Fruit fly (Drosophila melanogaster) whole organism, embryonic: ENCODE results near the gene Mbs.

Source experiments
- Asciz ChIP-seq: fragments of 200-800 bp; sonication (Bioruptor generic); optimal IDR thresholded peaks from 2 replicates; lab custom pipeline; 2017; ENCODE audit warnings: missing biosample characterization, mild to moderate bottlenecking, missing genetic modification characterization, missing genetic modification reagents
- Atf-2 ChIP-seq: fragments of 200-800 bp; sonication (Bioruptor generic); optimal IDR thresholded peaks from 2 replicates; lab custom pipeline; 2016; ENCODE audit warnings: missing biosample characterization, missing genetic modification characterization
- CG11560 ChIP-seq: fragments of 200-800 bp; sonication (Bioruptor generic); IDR thresholded peaks from 3 replicates; pipeline ENCODE4 v1.3.6; 2022; ENCODE audit warnings: missing biosample characterization, missing genetic modification characterization
- CG1233 ChIP-seq: fragments of 200-800 bp; sonication (Bioruptor generic); optimal IDR thresholded peaks from 4 replicates; lab custom pipeline; 2018; ENCODE audit warnings: missing biosample characterization, mild to moderate bottlenecking, missing genetic modification characterization
- CG13296 ChIP-seq: fragments of 200-800 bp; sonication (Bioruptor generic); optimal IDR thresholded peaks from 3 replicates; lab custom pipeline; 2018; ENCODE audit warnings: missing biosample characterization, mild to moderate bottlenecking, missing genetic modification characterization
- CG13424 ChIP-seq: fragments of 200-800 bp; sonication (Bioruptor generic); optimal IDR thresholded peaks from 2 replicates; lab custom pipeline; 2019; ENCODE audit warnings: missing biosample characterization, mild to moderate bottlenecking, missing genetic modification characterization, moderate library complexity
- CG13775 ChIP-seq: fragments of 200-800 bp; sonication (Bioruptor generic); optimal IDR thresholded peaks from 3 replicates; lab custom pipeline; 2017; ENCODE audit warnings: missing biosample characterization, mild to moderate bottlenecking, missing genetic modification characterization
- CG1602 ChIP-seq: fragments of 200-800 bp; sonication (Bioruptor generic); optimal IDR thresholded peaks from 3 replicates; lab custom pipeline; 2016; ENCODE audit warnings: missing biosample characterization, missing genetic modification characterization
- CG17568 ChIP-seq: fragments of 200-800 bp; sonication (Bioruptor generic); optimal IDR thresholded peaks from 2 replicates; lab custom pipeline; 2018; ENCODE audit warnings: missing biosample characterization, mild to moderate bottlenecking, missing genetic modification characterization, moderate library complexity
- CG17802 ChIP-seq: fragments of 200-800 bp; sonication (Bioruptor generic); optimal IDR thresholded peaks from 2 replicates; lab custom pipeline; 2018; ENCODE audit warnings: missing biosample characterization, mild to moderate bottlenecking, missing genetic modification characterization, moderate library complexity
- CG18011 ChIP-seq: fragments of 200-800 bp; sonication (Bioruptor generic); optimal IDR thresholded peaks from 2 replicates; lab custom pipeline; 2017; ENCODE audit warnings: missing biosample characterization, missing genetic modification characterization, mild to moderate bottlenecking, moderate library complexity, missing genotype
- CG18619 ChIP-seq: fragments of 200-800 bp; sonication (Bioruptor generic); optimal IDR thresholded peaks from 3 replicates; lab custom pipeline; 2017; ENCODE audit warnings: missing biosample characterization, mild to moderate bottlenecking, missing genetic modification characterization
- CG30403 ChIP-seq: fragments of 200-800 bp; sonication (Bioruptor generic); optimal IDR thresholded peaks from 3 replicates; lab custom pipeline; 2016; ENCODE audit warnings: missing biosample characterization, missing genetic modification characterization
- CG4282 ChIP-seq: fragments of 200-800 bp; sonication (Bioruptor generic); optimal IDR thresholded peaks from 2 replicates; lab custom pipeline; 2016; ENCODE audit warnings: missing biosample characterization, missing genetic modification characterization
- CG4404 ChIP-seq: fragments of 200-800 bp; sonication (Bioruptor generic); IDR thresholded peaks from 2 replicates; pipeline ENCODE4 v1.3.6; 2022; ENCODE audit warnings: missing biosample characterization, missing genetic modification characterization
- CG4820 ChIP-seq: fragments of 200-800 bp; sonication (Bioruptor generic); optimal IDR thresholded peaks from 3 replicates; lab custom pipeline; 2016; ENCODE audit warnings: missing biosample characterization, missing genetic modification characterization
- CG7745 ChIP-seq: fragments of 200-800 bp; sonication (Bioruptor generic); optimal IDR thresholded peaks from 2 replicates; lab custom pipeline; 2018; ENCODE audit warnings: missing biosample characterization, mild to moderate bottlenecking, missing genetic modification characterization, moderate library complexity
- CG7928 ChIP-seq: fragments of 200-800 bp; sonication (Bioruptor generic); optimal IDR thresholded peaks from 2 replicates; lab custom pipeline; 2017; ENCODE audit warnings: missing biosample characterization, mild to moderate bottlenecking, missing genetic modification characterization
- CG8924 ChIP-seq: fragments of 200-800 bp; optimal IDR thresholded peaks from 3 replicates; lab custom pipeline; 2019; ENCODE audit warnings: missing biosample characterization, mild to moderate bottlenecking, missing genetic modification characterization, moderate library complexity
- CG9437 ChIP-seq: fragments of 200-800 bp; sonication (Bioruptor generic); optimal IDR thresholded peaks from 2 replicates; lab custom pipeline; 2018; ENCODE audit warnings: missing biosample characterization, mild to moderate bottlenecking, missing genetic modification characterization
- CG9797 ChIP-seq: fragments of 200-800 bp; sonication (Bioruptor generic); optimal IDR thresholded peaks from 3 replicates; lab custom pipeline; 2018; ENCODE audit warnings: missing biosample characterization, mild to moderate bottlenecking, missing genetic modification characterization
- Chrac-16 ChIP-seq: fragments of 200-800 bp; sonication (Bioruptor generic); optimal IDR thresholded peaks from 3 replicates; lab custom pipeline; 2016; ENCODE audit warnings: missing biosample characterization, missing genetic modification characterization
- CkIIα-i1 ChIP-seq: fragments of 200-800 bp; sonication (Bioruptor generic); IDR thresholded peaks from 2 replicates; pipeline ENCODE4 v1.3.6; 2022; ENCODE audit warnings: missing biosample characterization, missing genetic modification characterization
- Dll ChIP-seq: fragments of 200-800 bp; sonication (Bioruptor generic); IDR thresholded peaks from 4 replicates; pipeline ENCODE4 v1.3.6; 2022; ENCODE audit warnings: missing biosample characterization, missing genetic modification characterization; ENCODE audit not compliant: partially characterized antibody
- E2f2 ChIP-seq: fragments of 200-800 bp; sonication (Bioruptor generic); IDR thresholded peaks from 2 replicates; pipeline ENCODE4 v1.3.6; 2022; ENCODE audit warnings: missing biosample characterization, missing genetic modification characterization
- Gug ChIP-seq: fragments of 200-800 bp; sonication (Bioruptor generic); IDR thresholded peaks from 4 replicates; pipeline ENCODE4 v1.3.6; 2022; ENCODE audit warnings: missing biosample characterization, missing genetic modification characterization
- Jarid2 ChIP-seq: fragments of 200-800 bp; sonication (Bioruptor generic); optimal IDR thresholded peaks from 3 replicates; lab custom pipeline; 2017; ENCODE audit warnings: mild to moderate bottlenecking, missing biosample characterization, missing genetic modification reagents, missing genetic modification characterization
- Optix ChIP-seq: fragments of 200-800 bp; sonication (Bioruptor generic); IDR thresholded peaks from 3 replicates; pipeline ENCODE4 v1.3.6; 2022; ENCODE audit warnings: missing biosample characterization, missing genetic modification characterization
- Sin3A ChIP-seq: fragments of >200 bp; optimal IDR thresholded peaks from 2 replicates; lab custom pipeline; 2018
- ap ChIP-seq: fragments of 200-800 bp; sonication (Bioruptor generic); IDR thresholded peaks from 2 replicates; pipeline ENCODE4 v1.3.6; 2022; ENCODE audit warnings: missing biosample characterization, missing genetic modification characterization
- ato ChIP-seq: fragments of 200-800 bp; sonication (Bioruptor generic); IDR thresholded peaks from 2 replicates; pipeline ENCODE4 v1.3.6; 2022; ENCODE audit warnings: missing biosample characterization, missing genetic modification characterization; ENCODE audit not compliant: partially characterized antibody
- az2 ChIP-seq: fragments of 200-800 bp; sonication (Bioruptor generic); optimal IDR thresholded peaks from 3 replicates; lab custom pipeline; 2016; ENCODE audit warnings: missing biosample characterization, missing genetic modification characterization
- dm ChIP-seq: fragments of 200-800 bp; sonication (Bioruptor generic); optimal IDR thresholded peaks from 3 replicates; lab custom pipeline; 2016; ENCODE audit warnings: missing biosample characterization, missing genetic modification characterization
- en ChIP-seq: fragments of 200-800 bp; sonication (Bioruptor generic); optimal IDR thresholded peaks from 2 replicates; lab custom pipeline; 2016; ENCODE audit warnings: missing biosample characterization, missing genetic modification characterization
- fd96Cb ChIP-seq: fragments of 200-800 bp; sonication (Bioruptor generic); optimal IDR thresholded peaks from 2 replicates; lab custom pipeline; 2018; ENCODE audit warnings: missing biosample characterization, mild to moderate bottlenecking, missing genetic modification characterization, moderate library complexity
- hbn ChIP-seq: fragments of 200-800 bp; sonication (Bioruptor generic); IDR thresholded peaks from 2 replicates; pipeline ENCODE4 v1.3.6; 2022; ENCODE audit warnings: missing biosample characterization, missing genetic modification characterization; ENCODE audit not compliant: partially characterized antibody
- maf-S ChIP-seq: fragments of 200-800 bp; sonication (Bioruptor generic); optimal IDR thresholded peaks from 2 replicates; lab custom pipeline; 2016; ENCODE audit warnings: missing biosample characterization, missing genetic modification characterization
- mld ChIP-seq: fragments of 200-800 bp; sonication (Bioruptor generic); IDR thresholded peaks from 3 replicates; pipeline ENCODE4 v1.3.6; 2022; ENCODE audit warnings: missing biosample characterization, missing genetic modification characterization; ENCODE audit not compliant: partially characterized antibody
- oc ChIP-seq: fragments of 200-800 bp; sonication (Bioruptor generic); optimal IDR thresholded peaks from 2 replicates; lab custom pipeline; 2018; ENCODE audit warnings: missing biosample characterization, mild to moderate bottlenecking, missing genetic modification characterization, moderate library complexity
- odd ChIP-seq: fragments of 200-800 bp; sonication (Bioruptor generic); optimal IDR thresholded peaks from 2 replicates; lab custom pipeline; 2017; ENCODE audit warnings: missing biosample characterization, mild to moderate bottlenecking, missing genetic modification characterization
- onecut ChIP-seq: fragments of 200-800 bp; sonication (Bioruptor generic); IDR thresholded peaks from 2 replicates; pipeline ENCODE4 v1.3.6; 2022; ENCODE audit warnings: missing biosample characterization, missing genetic modification characterization
- peb ChIP-seq: fragments of 200-800 bp; sonication (Bioruptor generic); IDR thresholded peaks from 2 replicates; pipeline ENCODE4 v1.3.6; 2022; ENCODE audit warnings: missing biosample characterization, missing genetic modification characterization
- pita ChIP-seq: fragments of 200-800 bp; sonication (Bioruptor generic); optimal IDR thresholded peaks from 2 replicates; lab custom pipeline; 2017; ENCODE audit warnings: missing biosample characterization, mild to moderate bottlenecking, missing genetic modification characterization
- pum ChIP-seq: fragments of 200-800 bp; sonication (Bioruptor generic); optimal IDR thresholded peaks from 2 replicates; lab custom pipeline; 2016; ENCODE audit warnings: missing biosample characterization, missing genetic modification characterization
- repo ChIP-seq: fragments of 200-800 bp; sonication (Bioruptor generic); optimal IDR thresholded peaks from 2 replicates; lab custom pipeline; 2016; ENCODE audit warnings: missing biosample characterization, missing genetic modification characterization
- sima ChIP-seq: fragments of 200-800 bp; sonication (Bioruptor generic); optimal IDR thresholded peaks from 2 replicates; lab custom pipeline; 2016; ENCODE audit warnings: missing biosample characterization, missing genetic modification characterization
- slou ChIP-seq: fragments of 200-800 bp; sonication (Bioruptor generic); optimal IDR thresholded peaks from 3 replicates; lab custom pipeline; 2016; ENCODE audit warnings: missing biosample characterization, missing genetic modification characterization
- sr ChIP-seq: fragments of 200-800 bp; sonication (Bioruptor generic); IDR thresholded peaks from 3 replicates; pipeline ENCODE4 v1.3.6; 2022; ENCODE audit warnings: missing biosample characterization, missing genetic modification characterization
- tin ChIP-seq: fragments of 200-800 bp; sonication (Bioruptor generic); optimal IDR thresholded peaks from 3 replicates; lab custom pipeline; 2016; ENCODE audit warnings: missing biosample characterization, missing genetic modification characterization
- tup ChIP-seq: fragments of 200-800 bp; sonication (Bioruptor generic); optimal IDR thresholded peaks from 2 replicates; lab custom pipeline; 2016; ENCODE audit warnings: missing biosample characterization, mild to moderate bottlenecking, missing genetic modification characterization, moderate library complexity
- zf30C ChIP-seq: fragments of 200-800 bp; sonication (Bioruptor generic); optimal IDR thresholded peaks from 3 replicates; lab custom pipeline; 2018; ENCODE audit warnings: missing biosample characterization, mild to moderate bottlenecking, missing genetic modification characterization

Gene Mbs

dm6 chr3L:16128481-16128972, 76.8 kb downstream of the Mbs start, which contains the start of gene Pgm1 (continued):
- TF ChIP-seq pita (GFP tag; lab: Kevin White, UChicago) (no peak), CG11560 (peak; percentile 47; the same call in 1 of the 3 replicates), CG4282 (GFP tag; lab: Kevin White, UChicago) (peak; percentile 87), CG13296 (GFP tag; lab: Kevin White, UChicago) (peak; percentile 86), CG13775 (GFP tag; lab: Kevin White, UChicago) (peak; percentile 67), zf30C (GFP tag; lab: Kevin White, UChicago) (no peak), ap (GFP tag; lab: Robert Waterston, UW) (peak; percentile 81), Dll (GFP tag; lab: Robert Waterston, UW) (peak; percentile 20; the same call in 1 of the 4 replicates), CG18619 (GFP tag; lab: Kevin White, UChicago) (peak; percentile 81), CG8924 (tag; lab: Kevin White, UChicago) (peak; percentile 79), CkIIα-i1 (GFP tag; lab: Robert Waterston, UW) (no peak), CG30403 (GFP tag; lab: Kevin White, UChicago) (peak; percentile 85), fd96Cb (tag; lab: Kevin White, UChicago) (peak; percentile 73), CG13424 (peak; percentile 73), CG4820 (GFP tag; lab: Kevin White, UChicago) (peak; percentile 74), Jarid2 (no peak), dm (GFP tag; lab: Kevin White, UChicago) (peak; percentile 77), CG7928 (GFP tag; lab: Kevin White, UChicago) (no peak), repo (GFP tag; lab: Kevin White, UChicago) (peak; percentile 89), CG17802 (tag; lab: Kevin White, UChicago) (peak; percentile 33), maf-S (peak; percentile 88), CG7745 (tag; lab: Kevin White, UChicago) (no peak), tin (GFP tag; lab: Kevin White, UChicago) (peak; percentile 70), sr (GFP tag; lab: Robert Waterston, UW) (peak; percentile 74; the same call in 2 of the 3 replicates), oc (tag; lab: Kevin White, UChicago) (no peak), en (peak; percentile 76), Gug (peak; percentile 71), CG1233 (peak; percentile 49), CG9797 (GFP tag; lab: Kevin White, UChicago) (peak; percentile 36), CG18011 (GFP tag; lab: Kevin White, UChicago) (peak; percentile 45), Sin3A (lab: Kevin White, UChicago) (no peak), odd (no peak), CG1602 (GFP tag; lab: Kevin White, UChicago) (peak; percentile 73), CG17568 (GFP tag; lab: Kevin White, UChicago) (no peak), Asciz (GFP tag; lab: Kevin White, UChicago) (no peak), peb (GFP tag; lab: Robert Waterston, UW) (peak; percentile 52; the same call in 1 of the 2 replicates), sima (GFP tag; lab: Kevin White, UChicago) (peak; percentile 70), Atf-2 (GFP tag; lab: Kevin White, UChicago) (peak; percentile 89), CG9437 (GFP tag; lab: Kevin White, UChicago) (peak; percentile 41), pum (peak; percentile 86), az2 (GFP tag; lab: Kevin White, UChicago) (peak; percentile 83), mld (GFP tag; lab: Robert Waterston, UW) (no peak), E2f2 (GFP tag; lab: Robert Waterston, UW) (peak; percentile 53; the same call in 1 of the 2 replicates), hbn (GFP tag; lab: Robert Waterston, UW) (no peak), slou (GFP tag; lab: Kevin White, UChicago) (peak; percentile 48), ato (GFP tag; lab: Robert Waterston, UW) (no peak), Chrac-16 (peak; percentile 81), CG4404 (GFP tag; lab: Robert Waterston, UW) (peak; percentile 37), Optix (GFP tag; lab: Robert Waterston, UW) (peak; percentile 83), onecut (GFP tag; lab: Robert Waterston, UW) (peak; percentile 57; the same call in 1 of the 2 replicates), tup (GFP tag; lab: Kevin White, UChicago) (peak; percentile 74)
